Worm (Caenorhabditis elegans): ENCODE data around the gene Y54G11A.1.

- no peak for TF ChIP-seq npax-4 (tag; optimal IDR thresholded peaks at IDR 0.05)
- no peak for TF ChIP-seq C38D4.7 (GFP tag; optimal IDR thresholded peaks at IDR 0.05)
- no peak for TF ChIP-seq dmd-4 (tag; optimal IDR thresholded peaks at IDR 0.05; ENCODE audit: borderline replicate concordance)
- no peak for TF ChIP-seq ztf-16 (tag; optimal IDR thresholded peaks at IDR 0.05)
- TF ChIP-seq hlh-13 (GFP tag; optimal IDR thresholded peaks at IDR 0.05) = no peak
- TF ChIP-seq F13H6.1 (tag; optimal IDR thresholded peaks at IDR 0.05) = no peak
- no peak for TF ChIP-seq sox-4 (tag; optimal IDR thresholded peaks at IDR 0.05)
- no peak for TF ChIP-seq nfya-1 (tag; optimal IDR thresholded peaks at IDR 0.05)
- no peak for TF ChIP-seq fkh-10 (GFP tag; optimal IDR thresholded peaks at IDR 0.05)
- TF ChIP-seq hlh-30 (tag; optimal IDR thresholded peaks at IDR 0.05; ENCODE audit: insufficient read depth) = no peak
- no peak for TF ChIP-seq tbx-2 (tag; optimal IDR thresholded peaks at IDR 0.05)
- no peak for TF ChIP-seq nhr-11 (tag; optimal IDR thresholded peaks at IDR 0.05)
Measured at ce11 chrII:14294390-14294789, 25.4 kb upstream of the Y54G11A.1 start.
